Worm (Caenorhabditis elegans) whole organism, dauer: ENCODE results near the gene F48G7.12.

Experiments
- unc-62 ChIP-seq: sonication (generic microtip); optimal IDR thresholded peaks from 2 replicates; lab custom pipeline; 2017; ENCODE audit warnings: missing biosample characterization, missing genetic modification reagents, missing genetic modification characterization

Gene F48G7.12

ce11 chrV:617917-618316, 28.1 kb downstream of the F48G7.12 start:
- no peak for TF ChIP-seq unc-62 (GFP tag; lab: Kevin White, UChicago)

- no peak for TF ChIP-seq unc-62 (GFP tag; lab: Kevin White, UChicago)
Measured at ce11 chrV:615275-615674, 30.8 kb downstream of the F48G7.12 start, which contains the start of gene F48G7.13. F48G7.13 (plus strand) TSS chrV:615575.

- no peak for TF ChIP-seq unc-62 (GFP tag; lab: Kevin White, UChicago)
Measured at ce11 chrV:610217-610616, 35.8 kb downstream of the F48G7.12 start, which contains the start of gene nhr-90. nhr-90 (plus strand) TSS chrV:610512.

- no peak for TF ChIP-seq unc-62 (GFP tag; lab: Kevin White, UChicago)
Measured at ce11 chrV:609671-610070, 36.4 kb downstream of the F48G7.12 start, which contains the start of gene srlf-36. srlf-36 (minus strand) TSS chrV:609771.

- no peak for TF ChIP-seq unc-62 (GFP tag; lab: Kevin White, UChicago)
Measured at ce11 chrV:608844-609243, 37.2 kb downstream of the F48G7.12 start, which contains the start of gene srw-109. srw-109 (minus strand) TSS chrV:608944.

ce11 chrV:604105-604504, 41.9 kb downstream of the F48G7.12 start, which contains the start of gene srlf-37:
srlf-37 (minus strand) TSS chrV:604205.
- no peak for TF ChIP-seq unc-62 (GFP tag; lab: Kevin White, UChicago)

- TF ChIP-seq unc-62 (GFP tag; lab: Kevin White, UChicago) = no peak
Measured at ce11 chrV:600231-600630, 45.8 kb downstream of the F48G7.12 start, which contains the start of gene nhr-251. nhr-251 (plus strand) TSS chrV:600531.

ce11 chrV:599783-600182, 46.2 kb downstream of the F48G7.12 start:
- no peak for TF ChIP-seq unc-62 (GFP tag; lab: Kevin White, UChicago)

- TF ChIP-seq unc-62 (GFP tag; lab: Kevin White, UChicago) = no peak
Measured at ce11 chrV:598626-599025, 47.4 kb downstream of the F48G7.12 start.

ce11 chrV:597823-598222, 48.2 kb downstream of the F48G7.12 start:
- no peak for TF ChIP-seq unc-62 (GFP tag; lab: Kevin White, UChicago)

- no peak for TF ChIP-seq unc-62 (GFP tag; lab: Kevin White, UChicago)
Measured at ce11 chrV:596923-597322, 49.1 kb downstream of the F48G7.12 start.
